Fruit fly (Drosophila melanogaster) whole organism, wandering third instar larva: Measurements from ENCODE around the gene CG42729.

Experiments
- HLH106 ChIP-seq: fragments of 200-800 bp; optimal IDR thresholded peaks from 3 replicates; lab custom pipeline; 2019; ENCODE audit warnings: missing biosample characterization, mild to moderate bottlenecking, missing genetic modification characterization, moderate library complexity
- Hr78 ChIP-seq: fragments of >200 bp; optimal IDR thresholded peaks from 2 replicates; lab custom pipeline; 2017; ENCODE audit warnings: missing biosample characterization, missing genetic modification characterization
- Jra ChIP-seq: sonication (Bioruptor generic); optimal IDR thresholded peaks from 2 replicates; lab custom pipeline; 2016; ENCODE audit warnings: missing biosample characterization, missing genetic modification characterization
- Mio ChIP-seq: sonication (Bioruptor generic); optimal IDR thresholded peaks from 2 replicates; lab custom pipeline; 2016; ENCODE audit warnings: missing biosample characterization, missing genetic modification characterization
- brk ChIP-seq: fragments of 200-800 bp; sonication (Bioruptor generic); optimal IDR thresholded peaks from 2 replicates; lab custom pipeline; 2016; ENCODE audit warnings: missing biosample characterization, mild to moderate bottlenecking, missing genetic modification characterization
- dl ChIP-seq, 2 experiments: fragments of 175-275, 200-275 bp in 1 of 2; fragments of 200-275 bp in 1 of 2; sonication (Bioruptor generic); optimal IDR thresholded peaks; lab custom pipeline; 2018; ENCODE audit warnings: mild to moderate bottlenecking in 2 of 2, missing biosample characterization in 2 of 2, missing genetic modification characterization in 2 of 2, moderate library complexity in 2 of 2; ENCODE audit not compliant: partially characterized antibody in 2 of 2, insufficient read depth in 1 of 2
- dsf ChIP-seq: sonication (Bioruptor generic); optimal IDR thresholded peaks from 2 replicates; lab custom pipeline; 2016; ENCODE audit warnings: missing biosample characterization, missing genetic modification characterization, borderline replicate concordance
- h ChIP-seq: fragments of 200-800 bp; sonication (Bioruptor generic); optimal IDR thresholded peaks from 3 replicates; lab custom pipeline; 2016; ENCODE audit warnings: missing biosample characterization, mild to moderate bottlenecking, missing genetic modification characterization
- lola ChIP-seq: fragments of >200 bp; optimal IDR thresholded peaks from 2 replicates; lab custom pipeline; 2017; ENCODE audit warnings: missing biosample characterization, missing genetic modification characterization
- psq ChIP-seq: fragments of 200-800 bp; sonication (Bioruptor generic); optimal IDR thresholded peaks from 3 replicates; lab custom pipeline; 2017; ENCODE audit warnings: missing biosample characterization, mild to moderate bottlenecking, missing genetic modification characterization, moderate library complexity
- sv ChIP-seq: fragments of 200-800 bp; sonication (Bioruptor generic); optimal IDR thresholded peaks from 3 replicates; lab custom pipeline; 2016; ENCODE audit warnings: missing biosample characterization, missing genetic modification characterization
- usp ChIP-seq: fragments of >200 bp; optimal IDR thresholded peaks from 2 replicates; lab custom pipeline; 2017; ENCODE audit warnings: missing biosample characterization, missing genetic modification characterization

DNA sequence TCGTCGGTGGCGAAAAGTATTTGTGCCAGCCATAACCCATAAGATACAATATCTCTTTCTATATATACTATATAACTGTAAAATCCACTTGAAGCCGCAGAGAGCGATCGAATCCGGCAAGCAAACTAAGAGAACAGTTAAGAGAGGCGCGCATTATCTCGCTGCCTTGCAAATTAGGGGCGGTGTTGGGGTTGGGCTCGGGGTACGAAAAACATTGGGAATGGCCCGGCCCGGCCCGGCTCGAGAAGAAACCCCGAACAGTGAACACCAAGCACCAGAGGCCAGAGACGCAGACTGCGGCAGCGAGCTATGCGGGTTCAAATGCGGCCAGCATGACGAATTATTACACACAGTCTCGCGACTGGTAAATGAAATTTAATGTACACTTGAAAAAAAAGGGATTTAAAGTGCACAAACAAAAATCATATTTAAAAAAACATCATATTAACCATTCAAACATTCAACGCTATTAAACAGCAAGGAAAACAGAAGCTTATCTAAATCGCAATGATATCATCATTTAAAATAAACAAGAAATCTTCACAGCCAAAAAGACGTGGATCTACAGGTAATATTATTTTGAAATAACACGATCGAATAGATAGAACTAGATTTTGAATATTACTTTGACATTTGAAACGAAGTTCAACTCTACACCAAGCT is 5.2 kb upstream of the CG42729 start:
- TF ChIP-seq dl (GFP tag; optimal IDR thresholded peaks at IDR 0.05; lab: Kevin White, UChicago; ENCODE audit: insufficient read depth in 1 of 2, partially characterized antibody in 2 of 2) (peak; percentile 58 to 72), Jra (GFP tag; lab: Kevin White, UChicago) (peak; percentile 25), sv (GFP tag; lab: Kevin White, UChicago) (no peak), psq (GFP tag; lab: Kevin White, UChicago) (peak; percentile 21), Hr78 (GFP tag; lab: Kevin White, UChicago) (no peak), usp (GFP tag; lab: Kevin White, UChicago) (no peak), dsf (GFP tag; lab: Kevin White, UChicago) (no peak), lola (GFP tag; lab: Kevin White, UChicago) (no peak), HLH106 (peak; percentile 71), h (GFP tag; lab: Kevin White, UChicago) (peak; percentile 55), Mio (no peak), brk (GFP tag; lab: Kevin White, UChicago) (peak; percentile 5)
